Fruit fly (Drosophila melanogaster) S2 (cell line): ENCODE measurements around the gene TwdlS.

ENCODE experiments used
- CG8478 ChIP-seq: fragments of >200 bp; optimal IDR thresholded peaks from 2 replicates; lab custom pipeline; 2018
- CTCF ChIP-seq, 2 experiments: fragments of >200 bp; optimal IDR thresholded peaks; 2 replicates each; lab custom pipeline; 2018

TwdlS gene

dm6 chr3R:26636388-26636787, at the start of gene TwdlS:
TSS of gene TwdlS (plus strand) at chr3R:26636688.
- no peak for TF ChIP-seq CG8478 (lab: Kevin White, UChicago)
- TF ChIP-seq CTCF (optimal IDR thresholded peaks at IDR 0.05; lab: Kevin White, UChicago): no peak

DNA sequence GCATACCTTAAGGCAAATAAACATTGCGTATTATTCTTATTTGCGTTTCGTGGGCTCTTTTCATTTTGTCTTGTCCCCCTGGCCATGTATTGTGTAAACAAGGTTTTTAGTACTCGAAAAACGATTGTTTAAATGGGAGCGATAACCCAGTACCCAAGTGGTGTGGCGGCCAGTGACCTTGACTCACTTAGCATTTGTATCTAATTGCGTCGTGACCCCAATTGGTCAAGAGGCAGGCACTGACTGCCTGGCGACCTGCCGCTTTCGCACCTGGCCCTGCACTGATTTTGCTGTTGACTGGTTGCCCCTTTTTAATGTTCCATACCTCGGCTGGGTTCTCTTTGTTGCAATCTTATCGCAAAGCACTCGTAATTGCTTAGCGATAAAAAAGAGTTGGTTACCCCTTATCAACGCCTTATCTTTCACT, 48.3 kb upstream of the TwdlS start:
- TF ChIP-seq CTCF (optimal IDR thresholded peaks at IDR 0.05; lab: Kevin White, UChicago): no peak
- TF ChIP-seq CG8478 (lab: Kevin White, UChicago): no peak

dm6 chr3R:26593847-26594542, 42.5 kb upstream of the TwdlS start:
- no peak for TF ChIP-seq CTCF (optimal IDR thresholded peaks at IDR 0.05; lab: Kevin White, UChicago)
- TF ChIP-seq CG8478 (lab: Kevin White, UChicago): no peak

DNA sequence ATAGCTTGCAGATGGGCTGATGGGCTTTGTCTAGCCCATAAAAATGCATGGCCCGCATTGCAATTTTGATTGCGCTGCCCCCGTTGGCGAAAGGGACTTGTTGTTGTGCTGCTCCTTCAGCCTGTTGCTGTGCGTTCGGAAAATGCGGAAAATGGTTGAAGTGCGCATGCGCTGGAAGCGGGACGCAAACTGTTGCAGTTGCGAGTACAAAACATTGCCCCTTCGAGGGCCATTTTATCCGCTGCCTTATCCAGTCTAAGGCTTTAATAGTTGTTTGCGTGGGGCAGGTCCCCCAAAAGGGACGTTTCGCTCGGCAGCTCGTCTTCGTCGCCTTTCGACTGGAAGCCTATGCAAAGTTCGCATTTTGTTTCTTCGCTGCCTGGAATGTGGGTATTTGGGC, 30.0 kb upstream of the TwdlS start:
- no peak for TF ChIP-seq CG8478 (lab: Kevin White, UChicago)
- TF ChIP-seq CTCF (optimal IDR thresholded peaks at IDR 0.05; lab: Kevin White, UChicago): no peak

dm6 chr3R:26615428-26615827, 21.1 kb upstream of the TwdlS start:
- no peak for TF ChIP-seq CTCF (optimal IDR thresholded peaks at IDR 0.05; lab: Kevin White, UChicago)
- TF ChIP-seq CG8478 (lab: Kevin White, UChicago): no peak

DNA sequence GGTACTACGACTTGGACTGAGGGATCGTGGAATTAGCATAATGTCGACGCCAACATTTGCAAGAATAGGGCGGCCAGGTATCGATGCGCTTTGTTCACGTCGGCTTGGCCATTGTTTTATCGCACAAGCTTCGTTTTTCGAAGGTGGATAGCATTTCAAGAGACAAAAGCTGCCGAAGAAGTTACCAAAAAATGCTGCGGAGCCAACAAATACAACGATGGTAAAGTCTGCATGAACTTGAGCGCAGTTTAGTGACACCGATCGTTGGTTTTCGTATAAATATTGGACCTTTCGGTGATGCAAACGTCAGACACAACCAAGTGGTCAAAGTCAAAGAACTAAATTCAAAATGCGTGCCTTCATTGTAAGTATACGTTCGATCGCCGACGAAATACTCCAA, 17.7 kb upstream of the TwdlS start, which contains the start of gene TwdlM:
TSS of gene TwdlM (plus strand) at position 301 of the 400 bp plus-strand sequence.
- no peak for TF ChIP-seq CTCF (optimal IDR thresholded peaks at IDR 0.05; lab: Kevin White, UChicago)
- TF ChIP-seq CG8478 (lab: Kevin White, UChicago): no peak

dm6 chr3R:26621314-26621813, 15.1 kb upstream of the TwdlS start, which contains the start of gene TwdlP:
TSS of gene TwdlP (minus strand) at chr3R:26621364.
- TF ChIP-seq CTCF (optimal IDR thresholded peaks at IDR 0.05; lab: Kevin White, UChicago) (no peak), CG8478 (lab: Kevin White, UChicago) (no peak)

dm6 chr3R:26623493-26623956, 13.0 kb upstream of the TwdlS start, which contains the start of gene TwdlB:
TSS of gene TwdlB (minus strand) at chr3R:26623543.
- TF ChIP-seq CG8478 (lab: Kevin White, UChicago) (no peak), CTCF (optimal IDR thresholded peaks at IDR 0.05; lab: Kevin White, UChicago) (no peak)

dm6 chr3R:26625552-26625951, 10.9 kb upstream of the TwdlS start, which contains the start of gene TwdlL:
TSS of gene TwdlL (minus strand) at chr3R:26625652.
- TF ChIP-seq CTCF (optimal IDR thresholded peaks at IDR 0.05; lab: Kevin White, UChicago): no peak
- TF ChIP-seq CG8478 (lab: Kevin White, UChicago): no peak

DNA sequence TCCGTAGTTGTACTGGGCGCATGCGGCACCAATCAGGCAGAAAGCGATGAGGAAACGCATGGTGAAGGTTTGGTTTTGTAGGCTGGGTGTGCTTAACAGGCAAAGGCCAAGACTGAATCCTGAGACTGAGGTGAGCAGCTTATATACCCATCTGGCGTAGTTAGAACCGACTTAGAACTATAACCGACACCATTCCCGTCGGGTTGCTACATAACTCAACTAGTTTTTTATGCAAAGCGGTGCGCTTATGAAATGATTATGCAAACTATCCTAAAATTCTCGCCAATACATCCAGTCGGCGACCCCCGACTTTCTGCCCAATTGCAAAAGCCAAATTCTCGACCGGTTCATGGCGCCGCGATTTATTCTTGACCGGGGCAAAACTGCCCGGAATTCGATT, 9.8 kb upstream of the TwdlS start, which contains the start of gene TwdlO:
TSS of gene TwdlO (minus strand) at position 101 of the 400 bp plus-strand sequence.
- TF ChIP-seq CTCF (optimal IDR thresholded peaks at IDR 0.05; lab: Kevin White, UChicago) (no peak), CG8478 (lab: Kevin White, UChicago) (no peak)

- TF ChIP-seq CG8478 (lab: Kevin White, UChicago) (no peak), CTCF (optimal IDR thresholded peaks at IDR 0.05; lab: Kevin White, UChicago) (no peak)
These were observed 7.9 kb upstream of the TwdlS start, which contains the start of gene TwdlK for dm6 chr3R:26628624-26629023. TSS of gene TwdlK (minus strand) at chr3R:26628724.

- TF ChIP-seq CTCF (optimal IDR thresholded peaks at IDR 0.05; lab: Kevin White, UChicago) (no peak), CG8478 (lab: Kevin White, UChicago) (no peak)
These were observed 6.9 kb upstream of the TwdlS start, which contains the start of gene TwdlJ for dm6 chr3R:26629618-26630017. TSS of gene TwdlJ (plus strand) at chr3R:26629918.

DNA sequence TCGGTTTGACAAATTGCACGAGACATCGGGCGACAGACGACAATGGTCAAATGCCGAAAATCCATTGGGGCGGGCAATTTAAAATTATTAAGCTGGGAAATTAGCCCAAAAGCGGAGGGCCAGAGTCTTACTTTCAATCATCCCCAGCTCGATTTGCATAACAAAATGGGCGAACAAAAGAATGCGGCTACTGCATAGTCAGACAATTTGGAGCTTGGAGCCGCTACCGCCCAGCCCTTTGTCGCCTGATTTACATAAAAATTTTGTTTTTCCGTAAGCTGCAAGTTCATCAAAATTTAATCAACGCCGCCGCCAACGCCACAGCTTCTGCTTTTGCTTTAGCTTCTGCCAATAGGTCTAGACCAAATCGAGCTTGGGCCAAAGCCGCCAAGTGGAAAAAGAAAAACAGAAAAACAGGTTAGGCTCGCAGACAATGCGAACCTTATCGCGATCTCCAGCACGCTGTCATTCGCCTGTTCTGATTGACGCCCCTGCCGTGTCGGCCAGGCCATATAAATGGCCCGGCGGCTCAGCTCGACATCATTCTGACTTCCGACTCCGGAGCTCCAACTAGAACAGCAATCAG, 5.1 kb upstream of the TwdlS start, which contains the start of gene TwdlN:
TSS of gene TwdlN (plus strand) at position 536 of the 586 bp plus-strand sequence.
- TF ChIP-seq CTCF (optimal IDR thresholded peaks at IDR 0.05; lab: Kevin White, UChicago): no peak
- no peak for TF ChIP-seq CG8478 (lab: Kevin White, UChicago)

dm6 chr3R:26633010-26633409, 3.5 kb upstream of the TwdlS start:
- TF ChIP-seq CG8478 (lab: Kevin White, UChicago) (no peak), CTCF (optimal IDR thresholded peaks at IDR 0.05; lab: Kevin White, UChicago) (no peak)

DNA sequence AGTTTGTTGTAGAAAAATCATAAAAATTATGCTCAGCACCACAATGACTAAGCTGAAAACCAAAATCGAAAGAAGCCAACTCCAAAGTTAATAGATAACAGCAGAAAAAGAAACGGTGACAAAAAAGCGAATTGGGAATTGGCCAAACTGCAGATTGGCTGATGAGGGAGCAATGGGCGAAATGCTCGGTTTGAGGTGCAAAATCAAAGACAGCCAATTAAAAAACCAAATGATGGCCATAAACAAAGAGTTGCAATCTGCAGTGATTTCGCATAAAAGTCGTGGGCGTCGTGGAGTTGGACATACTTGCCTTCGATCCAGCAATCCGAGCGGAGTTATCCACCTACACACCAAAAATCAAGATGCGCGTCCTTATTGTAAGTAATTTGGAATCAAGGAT, 3.1 kb upstream of the TwdlS start, which contains the start of gene TwdlH:
TSS of gene TwdlH (plus strand) at position 301 of the 400 bp plus-strand sequence.
- no peak for TF ChIP-seq CG8478 (lab: Kevin White, UChicago)
- TF ChIP-seq CTCF (optimal IDR thresholded peaks at IDR 0.05; lab: Kevin White, UChicago): no peak
